Worm (Caenorhabditis elegans) whole organism, dauer: Measurements from ENCODE around the gene C26E6.12.

Experiments
- unc-62 ChIP-seq: sonication (generic microtip); optimal IDR thresholded peaks from 2 replicates; lab custom pipeline; 2017; ENCODE audit warnings: missing biosample characterization, missing genetic modification reagents, missing genetic modification characterization

Gene C26E6.12

DNA sequence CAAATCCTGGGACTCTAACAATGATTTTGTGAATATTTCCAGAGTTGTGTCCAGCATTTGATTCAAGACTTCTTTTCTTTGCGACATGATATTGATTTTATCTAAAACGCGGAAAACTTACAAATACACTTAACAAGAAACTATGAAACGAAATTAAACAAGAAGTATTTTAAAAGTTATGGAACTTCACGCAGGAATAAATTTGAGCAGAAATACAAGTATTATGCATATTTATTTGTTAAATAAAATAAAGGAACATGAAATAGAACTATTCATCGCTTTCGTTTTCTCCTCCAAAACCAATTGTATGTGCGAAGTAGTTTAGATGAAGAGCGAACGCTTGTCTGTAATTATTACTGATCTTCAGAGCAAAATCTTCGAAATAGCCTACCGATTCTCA is 28.3 kb downstream of the C26E6.12 start, which contains the start of gene kbp-2:
TSS of gene kbp-2 (minus strand) at position 101 of the 400 bp plus-strand sequence.
- no peak for TF ChIP-seq unc-62

ce11 chrIII:4900260-4900659 is 31.8 kb downstream of the C26E6.12 start, which contains the start of gene tag-340:
tag-340 (plus strand) TSS chrIII:4900508.
- no peak for TF ChIP-seq unc-62

ce11 chrIII:4899728-4900127 is 32.3 kb downstream of the C26E6.12 start:
- no peak for TF ChIP-seq unc-62

- TF ChIP-seq unc-62: no peak
These were observed 32.9 kb downstream of the C26E6.12 start, which contains the start of gene nhl-2 for ce11 chrIII:4899035-4899578. nhl-2 (minus strand) TSS chrIII:4899085.

- TF ChIP-seq unc-62: no peak
These were observed 36.7 kb downstream of the C26E6.12 start for ce11 chrIII:4895313-4895712.

ce11 chrIII:4893540-4893939 is 38.5 kb downstream of the C26E6.12 start, which contains the start of gene F26F4.6:
F26F4.6 (minus strand) TSS chrIII:4893640.
- no peak for TF ChIP-seq unc-62

- no peak for TF ChIP-seq unc-62
These were observed 41.1 kb downstream of the C26E6.12 start, which contains the start of gene F26F4.5 for ce11 chrIII:4890997-4891396. F26F4.5 (minus strand) TSS chrIII:4891252.

- no peak for TF ChIP-seq unc-62
These were observed 44.8 kb downstream of the C26E6.12 start, which contains the start of gene clec-6 for ce11 chrIII:4887291-4887690. clec-6 (minus strand) TSS chrIII:4887444.

ce11 chrIII:4883429-4883828 is 48.6 kb downstream of the C26E6.12 start, which contains the start of gene clec-5:
clec-5 (minus strand) TSS chrIII:4883606.
- no peak for TF ChIP-seq unc-62

- TF ChIP-seq unc-62: no peak
These were observed 50.1 kb downstream of the C26E6.12 start for ce11 chrIII:4881955-4882354.
